Worm (Caenorhabditis elegans) whole organism, mixed stage, embryonic: ENCODE data around the gene snpn-1.

Source experiments
- blmp-1 ChIP-seq: fragments of 150-350 bp; optimal IDR thresholded peaks from 2 replicates; lab custom pipeline; 2014; ENCODE audit warnings: missing biosample characterization, missing genetic modification characterization
- elt-1 ChIP-seq: sonication (generic microtip); optimal IDR thresholded peaks from 2 replicates; lab custom pipeline; 2017; ENCODE audit warnings: missing genetic modification characterization, mild to moderate bottlenecking, missing compliant biosample characterization, antibody characterized with exemption, moderate library complexity, borderline replicate concordance; ENCODE audit not compliant: insufficient read depth
- elt-3 ChIP-seq: fragments of 150-350 bp; optimal IDR thresholded peaks from 2 replicates; lab custom pipeline; 2014; ENCODE audit warnings: missing biosample characterization, missing genetic modification characterization
- flh-1 ChIP-seq: fragments of 200-800 bp; sonication (Bioruptor generic); optimal IDR thresholded peaks from 2 replicates; lab custom pipeline; 2018; ENCODE audit warnings: mild to moderate bottlenecking, missing genetic modification characterization, moderate library complexity, missing compliant biosample characterization
- lsy-2 ChIP-seq: fragments of 150-350 bp; optimal IDR thresholded peaks from 2 replicates; lab custom pipeline; 2014; ENCODE audit warnings: missing biosample characterization, missing genetic modification characterization
- mab-5 ChIP-seq: fragments of 150-350 bp; optimal IDR thresholded peaks from 2 replicates; lab custom pipeline; 2014; ENCODE audit warnings: missing biosample characterization, missing genetic modification characterization

- TF ChIP-seq lsy-2 (tag; lab: Kevin White, UChicago) (no peak), elt-1 (tag; lab: Kevin White, UChicago) (no peak), flh-1 (no peak), mab-5 (tag; lab: Kevin White, UChicago) (no peak), elt-3 (tag; lab: Kevin White, UChicago) (no peak), blmp-1 (tag; lab: Kevin White, UChicago) (no peak)
These were observed 14.2 kb downstream of the snpn-1 start for ce11 chrIV:5076607-5077006.
